Worm (Caenorhabditis elegans): ENCODE data around the gene lurp-1.

lurp-1 gene

DNA sequence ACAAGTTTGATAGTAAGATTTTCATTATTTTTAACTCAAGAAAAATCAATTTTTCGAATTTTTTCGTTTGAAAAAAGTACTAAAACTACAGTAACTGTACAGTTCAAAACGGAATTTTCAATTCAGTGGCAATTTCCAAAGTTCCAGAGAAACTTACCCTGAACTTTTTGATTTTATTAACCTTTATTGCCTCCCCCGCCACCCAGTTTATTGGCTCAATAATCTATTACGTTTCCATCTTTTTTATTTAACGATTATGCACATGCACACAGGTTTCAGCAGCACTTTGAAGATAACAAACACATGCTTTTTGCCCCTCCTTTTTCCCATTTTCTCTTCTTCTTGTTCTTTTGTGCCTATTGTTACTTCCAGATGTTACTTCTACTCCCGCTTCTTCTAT is at the start of gene lurp-1:
Gene lurp-1 (plus strand): TSS at position 301 of the 400 bp plus-strand sequence.
- TF ChIP-seq dsc-1 (tag; optimal IDR thresholded peaks at IDR 0.05) (peak; percentile 69), swsn-7 (tag; optimal IDR thresholded peaks at IDR 0.05) (no peak)

DNA sequence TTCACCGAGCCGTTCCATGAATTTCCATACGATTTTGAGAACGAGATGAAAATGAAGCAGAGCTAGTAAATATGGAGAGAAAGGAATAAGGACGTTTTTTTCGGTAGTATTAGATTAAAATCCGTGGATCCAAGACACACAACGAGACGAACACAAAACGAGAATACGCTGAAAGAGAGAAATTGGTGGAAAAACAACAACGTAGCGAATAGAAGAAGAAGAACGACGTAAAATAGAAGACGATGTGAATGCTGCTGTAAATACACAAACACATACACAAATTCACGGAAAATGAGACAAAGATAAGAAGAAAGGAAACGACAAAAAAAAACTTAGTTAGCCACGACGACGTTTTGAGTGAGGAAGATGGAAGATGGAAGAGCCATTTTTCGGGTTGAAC is 46.0 kb upstream of the lurp-1 start:
- TF ChIP-seq mdl-1 (tag; optimal IDR thresholded peaks at IDR 0.05) (no peak), efl-3 (GFP tag; optimal IDR thresholded peaks at IDR 0.05) (no peak), mab-9 (GFP tag; IDR thresholded peaks at IDR 0.05) (no peak), ceh-63 (GFP tag; optimal IDR thresholded peaks at IDR 0.05) (no peak), elt-2 (tag; optimal IDR thresholded peaks at IDR 0.05) (no peak), rnt-1 (tag; optimal IDR thresholded peaks at IDR 0.05) (no peak), ceh-82 (tag; optimal IDR thresholded peaks at IDR 0.05) (no peak), nhr-76 (tag; optimal IDR thresholded peaks at IDR 0.05) (no peak), lin-35 (GFP tag; optimal IDR thresholded peaks at IDR 0.05) (no peak), lin-14 (GFP tag; optimal IDR thresholded peaks at IDR 0.05) (no peak), lin-13 (GFP tag; optimal IDR thresholded peaks at IDR 0.05) (no peak), zip-4 (GFP tag; optimal IDR thresholded peaks at IDR 0.05) (no peak)

DNA sequence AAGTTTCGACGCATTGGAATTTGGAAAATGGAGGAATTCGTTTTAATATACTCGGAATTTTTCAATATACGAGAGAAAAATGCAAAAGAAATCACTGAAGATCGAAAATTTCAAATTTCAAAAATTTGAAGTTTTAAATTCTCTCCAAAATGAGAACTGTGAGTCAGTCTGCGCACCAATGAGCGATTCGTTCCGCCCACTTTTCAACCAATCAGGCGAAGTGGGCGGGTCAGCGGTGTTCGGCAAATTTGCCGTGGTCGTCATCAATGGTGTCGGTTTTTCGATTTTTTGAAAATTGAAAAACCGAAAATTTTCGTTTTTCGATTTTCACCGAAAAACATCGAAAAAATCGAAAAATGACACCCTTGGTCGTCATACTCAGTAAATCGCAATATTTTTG is 42.2 kb upstream of the lurp-1 start:
- TF ChIP-seq nhr-28 (tag; optimal IDR thresholded peaks at IDR 0.05): no peak
- no peak for TF ChIP-seq nhr-77 (tag; optimal IDR thresholded peaks at IDR 0.05)
- no peak for TF ChIP-seq efl-1 (optimal IDR thresholded peaks at IDR 0.05)
- no peak for TF ChIP-seq efl-1 (GFP tag; optimal IDR thresholded peaks at IDR 0.05 in 1 of 2)
- TF ChIP-seq tlp-1 (tag; optimal IDR thresholded peaks at IDR 0.05): no peak
- TF ChIP-seq sptf-1 (tag; optimal IDR thresholded peaks at IDR 0.05): no peak

DNA sequence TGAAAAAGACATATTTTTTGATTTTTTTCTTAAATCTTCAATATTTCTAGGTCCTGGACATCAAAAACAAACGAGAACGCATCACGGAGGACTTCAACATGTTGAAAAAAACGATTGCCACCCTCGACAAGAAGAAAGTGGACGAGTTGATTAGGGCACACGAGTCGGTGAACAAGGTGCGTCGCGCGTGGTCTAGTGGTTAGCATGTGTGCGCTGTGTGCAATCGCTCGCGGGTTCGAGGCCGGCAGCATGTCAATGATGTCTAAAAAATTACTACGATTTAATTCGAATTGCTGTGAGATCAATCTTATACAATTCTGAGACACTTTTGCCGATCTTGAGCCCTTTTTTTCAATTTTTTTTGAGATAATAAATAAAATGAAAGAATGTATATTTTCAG is 40.7 kb upstream of the lurp-1 start:
- TF ChIP-seq swsn-7 (tag; optimal IDR thresholded peaks at IDR 0.05) (peak; percentile 86), ets-5 (GFP tag; IDR thresholded peaks at IDR 0.05) (no peak), mdl-1 (tag; optimal IDR thresholded peaks at IDR 0.05) (peak; percentile 9 to 86), ceh-8 (GFP tag; optimal IDR thresholded peaks at IDR 0.05) (peak; percentile 77), isw-1 (GFP tag; IDR thresholded peaks at IDR 0.05) (peak; percentile 39), ces-1 (GFP tag; optimal IDR thresholded peaks at IDR 0.05) (no peak), elt-2 (tag; optimal IDR thresholded peaks at IDR 0.05) (peak; percentile 55), nhr-71 (tag; optimal IDR thresholded peaks at IDR 0.05) (peak; percentile 91), alr-1 (tag; optimal IDR thresholded peaks at IDR 0.05; ENCODE audit: borderline replicate concordance) (no peak), Y116A8C.19 (tag; optimal IDR thresholded peaks at IDR 0.05; ENCODE audit: borderline replicate concordance) (no peak), ztf-11 (tag; optimal IDR thresholded peaks at IDR 0.05) (peak in 1 of 2 experiments; percentile 19), irx-1 (tag; optimal IDR thresholded peaks at IDR 0.05) (peak; percentile 77), mef-2 (tag; optimal IDR thresholded peaks at IDR 0.05) (peak; percentile 30), unc-86 (tag; optimal IDR thresholded peaks at IDR 0.05) (peak; percentile 62), unc-98 (GFP tag; IDR thresholded peaks at IDR 0.05) (0 out of 2 replicates have a peak, but pooled peaks have one; percentile 25), F16B12.6 (tag; optimal IDR thresholded peaks at IDR 0.05) (peak; percentile 59), nhr-19 (GFP tag; conservative IDR thresholded peaks at IDR 0.05) (peak; percentile 85), lin-14 (GFP tag; optimal IDR thresholded peaks at IDR 0.05) (peak; percentile 85), xbp-1 (tag; optimal IDR thresholded peaks at IDR 0.05) (peak; percentile 72), unc-30 (tag; optimal IDR thresholded peaks at IDR 0.05) (no peak), nhr-77 (tag; optimal IDR thresholded peaks at IDR 0.05) (peak; percentile 63), zip-4 (GFP tag; optimal IDR thresholded peaks at IDR 0.05) (peak; percentile 52), sptf-1 (tag; optimal IDR thresholded peaks at IDR 0.05) (no peak), mep-1 (tag; optimal IDR thresholded peaks at IDR 0.05) (peak; percentile 82), nhr-85 (tag) (peak; percentile 82), egl-13 (tag; optimal IDR thresholded peaks at IDR 0.05) (peak; percentile 63), aha-1 (tag; optimal IDR thresholded peaks at IDR 0.05) (no peak), egl-27 (tag; optimal IDR thresholded peaks at IDR 0.05) (peak in 1 of 2 experiments; percentile 54), nhr-20 (tag; optimal IDR thresholded peaks at IDR 0.05) (peak; percentile 88), C34B4.2 (tag; optimal IDR thresholded peaks at IDR 0.05) (no peak), pag-3 (tag; optimal IDR thresholded peaks at IDR 0.05; ENCODE audit: borderline replicate concordance, insufficient read depth) (no peak), zag-1 (tag; optimal IDR thresholded peaks at IDR 0.05) (no peak), skn-1 (tag; optimal IDR thresholded peaks at IDR 0.05) (peak; percentile 74), fkh-10 (GFP tag; optimal IDR thresholded peaks at IDR 0.05) (peak; percentile 78)
